Worm (Caenorhabditis elegans) whole organism, L2 larva: Measurements from ENCODE around the gene cdt-2.
"Not testable (repeated sequence)": the region's sequence is repeated elsewhere in the genome, so short reads cannot be mapped to it uniquely, and the experiment has no call there.

Source experiments
- C34F6.9 ChIP-seq: fragments of 150-350 bp; optimal IDR thresholded peaks from 2 replicates; lab custom pipeline; 2014; ENCODE audit warnings: missing biosample characterization, missing genetic modification characterization
- F13H6.1 ChIP-seq: sonication (generic microtip); optimal IDR thresholded peaks from 2 replicates; lab custom pipeline; 2016; ENCODE audit warnings: missing genetic modification characterization, missing compliant biosample characterization
- R02D3.7 ChIP-seq: fragments of 150-350 bp; optimal IDR thresholded peaks from 2 replicates; lab custom pipeline; 2014; ENCODE audit warnings: missing biosample characterization, missing genetic modification characterization
- Y55F3AM.14 ChIP-seq: fragments of 200-800 bp; sonication (Bioruptor generic); optimal IDR thresholded peaks from 2 replicates; lab custom pipeline; 2018; ENCODE audit warnings: mild to moderate bottlenecking, missing genetic modification characterization, missing compliant biosample characterization
- alr-1 ChIP-seq: fragments of 150-350 bp; optimal IDR thresholded peaks from 2 replicates; lab custom pipeline; 2014; ENCODE audit warnings: missing biosample characterization, missing genetic modification characterization
- aly-2 ChIP-seq: fragments of 150-350 bp; optimal IDR thresholded peaks from 2 replicates; lab custom pipeline; 2014; ENCODE audit warnings: missing biosample characterization, missing genetic modification characterization
- ama-1 ChIP-seq: fragments of 150-350 bp; optimal IDR thresholded peaks from 2 replicates; lab custom pipeline; 2018; ENCODE audit warnings: inconsistent platforms
- blmp-1 ChIP-seq: sonication (generic microtip); optimal IDR thresholded peaks from 2 replicates; lab custom pipeline; 2017; ENCODE audit warnings: missing genetic modification characterization, mild to moderate bottlenecking, missing compliant biosample characterization, antibody characterized with exemption, moderate library complexity; ENCODE audit not compliant: insufficient read depth
- ceh-16 ChIP-seq: fragments of 150-350 bp; optimal IDR thresholded peaks from 2 replicates; lab custom pipeline; 2014; ENCODE audit warnings: missing biosample characterization, missing genetic modification characterization
- ceh-82 ChIP-seq: fragments of 150-350 bp; optimal IDR thresholded peaks from 2 replicates; lab custom pipeline; 2014; ENCODE audit warnings: missing biosample characterization, missing genetic modification characterization
- crh-2 ChIP-seq: sonication (generic microtip); optimal IDR thresholded peaks from 2 replicates; lab custom pipeline; 2017; ENCODE audit warnings: missing biosample characterization, missing genetic modification characterization
- dmd-4 ChIP-seq: sonication (generic microtip); optimal IDR thresholded peaks from 2 replicates; lab custom pipeline; 2017; ENCODE audit warnings: missing biosample characterization, missing genetic modification characterization
- egl-27 ChIP-seq: sonication (generic microtip); optimal IDR thresholded peaks from 3 replicates; lab custom pipeline; 2017; ENCODE audit warnings: missing biosample characterization, missing genetic modification reagents, missing genetic modification characterization
- elt-1 ChIP-seq: fragments of 150-350 bp; optimal IDR thresholded peaks from 2 replicates; lab custom pipeline; 2014; ENCODE audit warnings: missing biosample characterization, missing genetic modification characterization
- elt-3 ChIP-seq: sonication (generic microtip); optimal IDR thresholded peaks from 2 replicates; lab custom pipeline; 2017; ENCODE audit warnings: missing biosample characterization, missing genetic modification characterization
- fos-1 ChIP-seq: fragments of 150-350 bp; optimal IDR thresholded peaks from 2 replicates; lab custom pipeline; 2014; ENCODE audit warnings: missing biosample characterization, missing genetic modification characterization
- gmeb-1 ChIP-seq: fragments of 150-350 bp; optimal IDR thresholded peaks from 2 replicates; lab custom pipeline; 2014; ENCODE audit warnings: missing biosample characterization, missing genetic modification characterization
- lin-11 ChIP-seq: fragments of 150-350 bp; sonication (generic microtip); optimal IDR thresholded peaks from 2 replicates; lab custom pipeline; 2014; ENCODE audit warnings: missing biosample characterization, missing genetic modification characterization, inconsistent platforms, mixed read lengths
- lin-13 ChIP-seq: fragments of 150-350 bp; optimal IDR thresholded peaks from 2 replicates; lab custom pipeline; 2014; ENCODE audit warnings: missing biosample characterization, missing genetic modification reagents, missing genetic modification characterization
- lin-39 ChIP-seq: fragments of 150-350 bp; optimal IDR thresholded peaks from 2 replicates; lab custom pipeline; 2014; ENCODE audit warnings: missing biosample characterization, missing genetic modification reagents, missing genetic modification characterization
- lsy-2 ChIP-seq, 2 experiments: fragments of 150-350 bp in 1 of 2; sonication (generic microtip) in 1 of 2; optimal IDR thresholded peaks; 2 replicates each; lab custom pipeline; 2014 to 2017; ENCODE audit warnings: missing biosample characterization in 2 of 2, missing genetic modification characterization in 2 of 2
- mab-5 ChIP-seq: fragments of 150-350 bp; optimal IDR thresholded peaks from 2 replicates; lab custom pipeline; 2014; ENCODE audit warnings: missing biosample characterization, missing genetic modification characterization
- mbf-1 ChIP-seq: sonication (generic microtip); optimal IDR thresholded peaks from 2 replicates; lab custom pipeline; 2017; ENCODE audit warnings: missing biosample characterization, missing genetic modification characterization
- mdl-1 ChIP-seq, 2 experiments: fragments of 150-350 bp in 1 of 2; sonication (generic microtip) in 1 of 2; optimal IDR thresholded peaks; 2 replicates each; lab custom pipeline; 2017; ENCODE audit warnings: missing biosample characterization in 2 of 2, missing genetic modification characterization in 2 of 2
- nhr-10 ChIP-seq: sonication (generic microtip); optimal IDR thresholded peaks from 2 replicates; lab custom pipeline; 2017; ENCODE audit warnings: missing biosample characterization, missing genetic modification characterization
- nhr-11 ChIP-seq: fragments of 150-350 bp; optimal IDR thresholded peaks from 2 replicates; lab custom pipeline; 2014; ENCODE audit warnings: missing biosample characterization, missing genetic modification characterization
- nhr-129 ChIP-seq: fragments of 150-350 bp; optimal IDR thresholded peaks from 2 replicates; lab custom pipeline; 2014; ENCODE audit warnings: missing biosample characterization, missing genetic modification characterization
- nhr-21 ChIP-seq: fragments of 150-350 bp; optimal IDR thresholded peaks from 2 replicates; lab custom pipeline; 2014; ENCODE audit warnings: missing biosample characterization, missing genetic modification characterization
- nhr-23 ChIP-seq: fragments of 150-350 bp; optimal IDR thresholded peaks from 2 replicates; lab custom pipeline; 2014; ENCODE audit warnings: missing biosample characterization, missing genetic modification reagents, missing genetic modification characterization
- nhr-237 ChIP-seq: fragments of 150-350 bp; optimal IDR thresholded peaks from 2 replicates; lab custom pipeline; 2014; ENCODE audit warnings: missing biosample characterization, missing genetic modification characterization
- nhr-25 ChIP-seq: fragments of 150-350 bp; sonication (generic microtip); optimal IDR thresholded peaks from 3 replicates; lab custom pipeline; 2014; ENCODE audit warnings: missing biosample characterization, missing genetic modification characterization
- nhr-77 ChIP-seq: fragments of 150-350 bp; optimal IDR thresholded peaks from 2 replicates; lab custom pipeline; 2014; ENCODE audit warnings: missing biosample characterization, missing genetic modification characterization
- sem-4 ChIP-seq: fragments of 150-350 bp; optimal IDR thresholded peaks from 2 replicates; lab custom pipeline; 2014; ENCODE audit warnings: missing biosample characterization, missing genetic modification reagents, missing genetic modification characterization
- sma-3 ChIP-seq: sonication (generic microtip); optimal IDR thresholded peaks from 2 replicates; lab custom pipeline; 2016; ENCODE audit warnings: missing genetic modification reagents, missing genetic modification characterization, missing compliant biosample characterization
- sma-9 ChIP-seq, 2 experiments: fragments of 150-350 bp in 1 of 2; sonication (generic microtip) in 1 of 2; optimal IDR thresholded peaks; 2 replicates each; lab custom pipeline; 2014 to 2016; ENCODE audit warnings: missing genetic modification characterization in 2 of 2, mild to moderate bottlenecking in 1 of 2, missing biosample characterization in 1 of 2, missing compliant biosample characterization in 1 of 2, missing genetic modification reagents in 1 of 2, moderate library complexity in 1 of 2
- snpc-4 ChIP-seq: fragments of 150-350 bp; optimal IDR thresholded peaks from 2 replicates; lab custom pipeline; 2014; ENCODE audit warnings: missing biosample characterization, missing genetic modification characterization
- unc-55 ChIP-seq: fragments of 150-350 bp; sonication (generic microtip); optimal IDR thresholded peaks from 3 replicates; lab custom pipeline; 2014; ENCODE audit warnings: missing biosample characterization, missing genetic modification reagents, missing genetic modification characterization
- ztf-1 ChIP-seq: fragments of 200-800 bp; sonication (Bioruptor generic); conservative IDR thresholded peaks from 2 replicates; pipeline ENCODE4 v1.3.6; 2022; ENCODE audit warnings: missing genetic modification characterization, missing compliant biosample characterization
- ztf-11 ChIP-seq: sonication (generic microtip); optimal IDR thresholded peaks from 2 replicates; lab custom pipeline; 2017; ENCODE audit warnings: missing biosample characterization, missing genetic modification characterization

cdt-2 gene

ce11 chrV:14990843-14991242, at the start of gene cdt-2, which contains the start of gene T01C3.2:
Gene cdt-2 (minus strand): TSS chrV:14991126.
Gene T01C3.2 (plus strand): TSS chrV:14991168.
- TF ChIP-seq R02D3.7, result peak; percentile 84
- peak; percentile 69 for TF ChIP-seq unc-55
- TF ChIP-seq elt-1 (tag; lab: Kevin White, UChicago), result no peak
- no peak for TF ChIP-seq ceh-82 (tag; lab: Kevin White, UChicago)
- TF ChIP-seq nhr-129 (tag; lab: Kevin White, UChicago), result peak; percentile 12
- TF ChIP-seq sma-3 (GFP tag; lab: Kevin White, UChicago), result no peak
- TF ChIP-seq gmeb-1 (tag; lab: Kevin White, UChicago), result peak; percentile 82
- peak in 1 of 2 experiments; percentile 67 for TF ChIP-seq lsy-2 (tag; optimal IDR thresholded peaks at IDR 0.05; lab: Kevin White, UChicago)
- peak; percentile 21 for TF ChIP-seq sma-9 (GFP tag; optimal IDR thresholded peaks at IDR 0.05; lab: Kevin White, UChicago)
- no peak for TF ChIP-seq sma-9 (tag; optimal IDR thresholded peaks at IDR 0.05; lab: Kevin White, UChicago)
- TF ChIP-seq ztf-1, result no peak
- peak; percentile 6 for TF ChIP-seq nhr-25 (tag; lab: Kevin White, UChicago)
- no peak for TF ChIP-seq nhr-11 (tag; lab: Kevin White, UChicago)
- no peak for TF ChIP-seq lin-13
- TF ChIP-seq crh-2 (tag; lab: Kevin White, UChicago), result peak; percentile 13

DNA sequence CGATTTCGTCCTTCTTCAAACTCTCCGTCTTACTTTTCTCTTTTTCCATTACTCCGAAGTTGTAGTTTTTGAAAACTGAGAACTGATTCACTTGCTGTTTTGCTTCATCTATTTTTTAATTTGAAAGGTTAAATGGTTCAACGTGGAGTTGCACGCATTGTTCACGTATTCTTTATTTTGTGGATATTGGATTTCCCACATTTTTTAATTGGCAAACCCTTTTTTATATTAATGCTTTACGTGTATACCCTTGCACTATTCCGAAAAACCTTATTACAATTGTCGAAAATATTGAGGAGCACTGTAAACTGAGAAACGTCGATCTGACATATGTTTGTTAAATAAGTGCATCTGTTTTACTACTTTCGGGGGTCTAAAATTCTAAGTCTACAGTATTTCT, 45.8 kb upstream of the cdt-2 start, which contains the start of gene melo-3:
TSS of gene melo-3 (minus strand) at position 101 of the 400 bp plus-strand sequence.
- TF ChIP-seq sma-3 (GFP tag; lab: Kevin White, UChicago); sem-4 (tag; lab: Kevin White, UChicago); blmp-1: not testable (repeated sequence)

- not testable (repeated sequence) for TF ChIP-seq lin-39; R02D3.7; nhr-11 (tag; lab: Kevin White, UChicago)
Measured at ce11 chrV:15031373-15031772, 40.4 kb upstream of the cdt-2 start, which contains the start of gene cng-1. Gene cng-1 (minus strand): TSS chrV:15031473.

DNA sequence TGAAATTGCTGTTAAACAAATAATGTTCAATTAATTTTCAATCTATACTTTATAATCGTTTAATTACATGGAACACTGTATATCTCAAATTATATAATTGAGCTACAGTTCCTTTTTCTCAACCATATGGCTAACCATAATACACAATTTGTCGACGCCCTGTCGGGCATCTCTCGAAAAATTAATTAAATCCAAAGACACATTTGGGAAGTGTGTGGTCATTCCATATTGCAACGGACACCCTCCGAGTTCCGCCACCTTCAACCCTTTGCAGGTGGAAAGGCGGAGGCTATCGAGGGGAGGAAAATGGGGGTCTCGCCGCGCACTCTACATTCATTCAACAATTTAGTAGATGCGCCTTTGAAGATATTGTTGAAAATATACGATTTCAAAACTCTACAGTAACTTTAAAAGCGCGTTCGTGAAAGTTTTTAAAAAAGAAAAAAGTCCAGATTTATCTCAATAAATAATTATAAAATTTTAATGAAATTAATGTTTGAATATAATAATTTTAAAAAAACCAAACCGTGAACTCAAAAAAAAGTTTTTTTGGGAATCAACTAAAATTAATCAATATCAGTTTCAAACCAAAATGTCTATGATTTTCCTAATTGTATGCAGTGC, 38.1 kb upstream of the cdt-2 start, which contains the start of gene F14H8.8:
TSS of gene F14H8.8 (plus strand) at position 574 of the 624 bp plus-strand sequence.
- TF ChIP-seq blmp-1 (no peak), lin-11 (tag; lab: Kevin White, UChicago) (no peak), nhr-10 (tag; lab: Kevin White, UChicago) (no peak), egl-27 (tag; lab: Kevin White, UChicago) (no peak), mab-5 (tag; lab: Kevin White, UChicago) (no peak), F13H6.1 (tag; lab: Kevin White, UChicago) (no peak), elt-1 (tag; lab: Kevin White, UChicago) (no peak), ztf-1 (no peak), dmd-4 (tag; lab: Kevin White, UChicago) (no peak), elt-3 (tag; lab: Kevin White, UChicago) (no peak), nhr-21 (tag; lab: Kevin White, UChicago) (peak; percentile 18), lin-13 (no peak), sem-4 (tag; lab: Kevin White, UChicago) (no peak), lsy-2 (tag; optimal IDR thresholded peaks at IDR 0.05; lab: Kevin White, UChicago) (no peak), mdl-1 (tag; optimal IDR thresholded peaks at IDR 0.05; lab: Kevin White, UChicago) (no peak), alr-1 (no peak), ceh-82 (tag; lab: Kevin White, UChicago) (no peak), snpc-4 (peak; percentile 94), mbf-1 (tag; lab: Kevin White, UChicago) (no peak), aly-2 (tag; lab: Kevin White, UChicago) (no peak), sma-9 (GFP tag; optimal IDR thresholded peaks at IDR 0.05; lab: Kevin White, UChicago) (no peak), sma-9 (tag; optimal IDR thresholded peaks at IDR 0.05; lab: Kevin White, UChicago) (no peak), Y55F3AM.14 (GFP tag; lab: Kevin White, UChicago) (no peak), ztf-11 (tag; lab: Kevin White, UChicago) (no peak), nhr-23 (no peak), lin-39 (no peak), fos-1 (tag; lab: Kevin White, UChicago) (peak; percentile 11), gmeb-1 (tag; lab: Kevin White, UChicago) (peak; percentile 10), nhr-77 (tag; lab: Kevin White, UChicago) (no peak), crh-2 (tag; lab: Kevin White, UChicago) (no peak), nhr-237 (tag; lab: Kevin White, UChicago) (no peak), ceh-16 (tag; lab: Kevin White, UChicago) (peak; percentile 9), ama-1 (lab: Kevin White, UChicago) (no peak), unc-55 (no peak), C34F6.9 (tag; lab: Kevin White, UChicago) (no peak), sma-3 (GFP tag; lab: Kevin White, UChicago) (peak; percentile 64)
- TF ChIP-seq, all 48 proteins: peak for 6
